Fruit fly (Drosophila melanogaster) whole organism, adult: ENCODE results near the gene CG7208.

Experiments used
- bab1 ChIP-seq: fragments of 200-800 bp; sonication (Bioruptor generic); optimal IDR thresholded peaks from 3 replicates; lab custom pipeline; 2019; ENCODE audit warnings: missing biosample characterization, mild to moderate bottlenecking, missing genetic modification characterization, moderate library complexity
- cic ChIP-seq: fragments of 200-800 bp; sonication (Bioruptor generic); optimal IDR thresholded peaks from 2 replicates; lab custom pipeline; 2017; ENCODE audit warnings: missing biosample characterization, mild to moderate bottlenecking, missing genetic modification characterization, moderate library complexity
- ovo ChIP-seq: fragments of 200-800 bp; sonication (Bioruptor generic); optimal IDR thresholded peaks from 2 replicates; lab custom pipeline; 2016; ENCODE audit warnings: missing biosample characterization, missing genetic modification characterization
- tj ChIP-seq: fragments of 200-800 bp; sonication (Bioruptor generic); optimal IDR thresholded peaks from 3 replicates; lab custom pipeline; 2017; ENCODE audit warnings: missing biosample characterization, mild to moderate bottlenecking, missing genetic modification characterization, moderate library complexity

DNA sequence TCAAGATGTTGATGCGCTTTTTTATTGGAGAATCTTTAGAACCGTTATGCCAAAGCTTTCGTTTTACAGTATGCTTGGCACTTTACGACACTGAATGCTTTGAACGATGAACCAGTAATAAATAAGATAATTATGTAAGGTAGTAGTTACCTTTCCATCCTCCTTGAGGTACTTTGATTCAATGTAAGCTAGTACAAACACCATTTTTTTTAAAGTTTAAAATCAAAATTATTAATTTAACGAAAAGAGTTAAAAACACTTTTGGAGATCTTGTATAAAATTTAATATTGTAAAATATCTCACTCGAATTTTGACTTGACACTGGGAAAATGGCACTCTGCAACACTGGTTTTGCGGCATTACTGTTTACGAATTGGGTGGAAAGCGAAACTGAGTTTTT lies at the start of gene CG7208, which contains the start of gene Arp5:
- TF ChIP-seq bab1 (GFP tag; lab: Kevin White, UChicago) (peak; percentile 83), cic (peak; percentile 51), ovo (GFP tag; lab: Kevin White, UChicago) (peak; percentile 93), tj (GFP tag; lab: Kevin White, UChicago) (peak; percentile 32)
